Worm (Caenorhabditis elegans): Measurements from ENCODE around the gene tbx-32.
"Not testable (repeated sequence)": the region's sequence is repeated elsewhere in the genome, so short reads cannot be mapped to it uniquely, and the experiment has no call there.

tbx-32 gene

ce11 chrX:1667056-1667455 is 11.7 kb downstream of the tbx-32 start:
- TF ChIP-seq flh-1 (GFP tag; optimal IDR thresholded peaks at IDR 0.05) (no peak), sptf-1 (tag; optimal IDR thresholded peaks at IDR 0.05) (no peak), bed-3 (GFP tag; optimal IDR thresholded peaks at IDR 0.05) (no peak)

- TF ChIP-seq mep-1 (tag; optimal IDR thresholded peaks at IDR 0.05) (no peak), nhr-76 (tag; optimal IDR thresholded peaks at IDR 0.05) (no peak)
Observed at ce11 chrX:1668748-1669147, 13.4 kb downstream of the tbx-32 start, which contains the start of gene R09H3.3. R09H3.3 (minus strand) TSS chrX:1668848.

ce11 chrX:1674056-1674455 is 18.7 kb downstream of the tbx-32 start, which contains the start of gene tbx-31:
tbx-31 (minus strand) TSS chrX:1674156.
- TF ChIP-seq sem-2 (GFP tag; optimal IDR thresholded peaks at IDR 0.05) (no peak), cnd-1 (tag; optimal IDR thresholded peaks at IDR 0.05) (no peak), pha-4 (tag; optimal IDR thresholded peaks at IDR 0.05) (no peak), unc-120 (tag; optimal IDR thresholded peaks at IDR 0.05; ENCODE audit: poor library complexity, severe bottlenecking) (no peak), ham-2 (GFP tag; optimal IDR thresholded peaks at IDR 0.05) (no peak), elt-3 (tag; optimal IDR thresholded peaks at IDR 0.05) (no peak), bed-3 (GFP tag; optimal IDR thresholded peaks at IDR 0.05) (no peak), unc-39 (tag; optimal IDR thresholded peaks at IDR 0.05) (no peak), lin-13 (tag; optimal IDR thresholded peaks at IDR 0.05) (no peak), blmp-1 (tag; optimal IDR thresholded peaks at IDR 0.05) (no peak), ceh-39 (tag; optimal IDR thresholded peaks at IDR 0.05) (no peak), lsy-2 (tag; optimal IDR thresholded peaks at IDR 0.05) (no peak), mls-2 (tag; optimal IDR thresholded peaks at IDR 0.05) (no peak), unc-62 (GFP tag; optimal IDR thresholded peaks at IDR 0.05) (no peak), nhr-12 (tag; optimal IDR thresholded peaks at IDR 0.05) (no peak)

- no peak for TF ChIP-seq nhr-237 (tag; optimal IDR thresholded peaks at IDR 0.05)
Observed at ce11 chrX:1675879-1676278, 20.6 kb downstream of the tbx-32 start.

- TF ChIP-seq nhr-2 (tag; optimal IDR thresholded peaks at IDR 0.05) (no peak), blmp-1 (tag; optimal IDR thresholded peaks at IDR 0.05) (no peak), hlh-1 (tag; optimal IDR thresholded peaks at IDR 0.05) (no peak), nhr-28 (tag; optimal IDR thresholded peaks at IDR 0.05) (no peak), mab-5 (tag; optimal IDR thresholded peaks at IDR 0.05) (no peak), lin-13 (tag; optimal IDR thresholded peaks at IDR 0.05) (no peak), ham-2 (GFP tag; optimal IDR thresholded peaks at IDR 0.05) (no peak), flh-1 (GFP tag; optimal IDR thresholded peaks at IDR 0.05) (no peak), ztf-11 (tag; optimal IDR thresholded peaks at IDR 0.05) (no peak), nhr-12 (tag; optimal IDR thresholded peaks at IDR 0.05) (no peak), nhr-237 (tag; optimal IDR thresholded peaks at IDR 0.05) (no peak), drap-1 (GFP tag; optimal IDR thresholded peaks at IDR 0.05) (no peak), bed-3 (GFP tag; optimal IDR thresholded peaks at IDR 0.05) (no peak), ceh-39 (tag; optimal IDR thresholded peaks at IDR 0.05) (no peak), elt-1 (tag; optimal IDR thresholded peaks at IDR 0.05; ENCODE audit: borderline replicate concordance, insufficient read depth) (no peak), zip-8 (tag; optimal IDR thresholded peaks at IDR 0.05) (no peak), nhr-76 (tag; optimal IDR thresholded peaks at IDR 0.05) (no peak), snpc-4 (tag; optimal IDR thresholded peaks at IDR 0.05) (no peak), mep-1 (tag; optimal IDR thresholded peaks at IDR 0.05) (no peak)
Observed at ce11 chrX:1678021-1678420, 22.7 kb downstream of the tbx-32 start, which contains the start of gene fbxa-170. fbxa-170 (minus strand) TSS chrX:1678121.

ce11 chrX:1682558-1682957 is 27.3 kb downstream of the tbx-32 start, which contains the start of gene meg-4:
meg-4 (plus strand) TSS chrX:1682954.
- TF ChIP-seq sem-2 (GFP tag; optimal IDR thresholded peaks at IDR 0.05) (no peak), ces-1 (GFP tag; optimal IDR thresholded peaks at IDR 0.05) (no peak), drap-1 (GFP tag; optimal IDR thresholded peaks at IDR 0.05) (no peak), blmp-1 (tag; optimal IDR thresholded peaks at IDR 0.05) (no peak)

- TF ChIP-seq nhr-237 (tag; optimal IDR thresholded peaks at IDR 0.05); flh-1 (GFP tag; optimal IDR thresholded peaks at IDR 0.05); ham-2 (GFP tag; optimal IDR thresholded peaks at IDR 0.05): not testable (repeated sequence)
Observed at ce11 chrX:1687079-1687478, 31.8 kb downstream of the tbx-32 start, which contains the start of gene C36C9.11. C36C9.11 (plus strand) TSS chrX:1687379.

Measured in whole organism, mixed stage, embryonic.